Worm (Caenorhabditis elegans) whole organism, late embryonic: Measurements from ENCODE around the gene ncx-2.

Experiments
- ceh-2 ChIP-seq: sonication (generic microtip); optimal IDR thresholded peaks from 2 replicates; lab custom pipeline; 2016; ENCODE audit warnings: missing genotype, missing genetic modification characterization, missing compliant biosample characterization
- ceh-31 ChIP-seq: sonication (generic microtip); optimal IDR thresholded peaks from 2 replicates; lab custom pipeline; 2016; ENCODE audit warnings: missing genetic modification characterization, missing compliant biosample characterization
- ceh-34 ChIP-seq: sonication (generic microtip); optimal IDR thresholded peaks from 2 replicates; lab custom pipeline; 2016; ENCODE audit warnings: mild to moderate bottlenecking, missing genetic modification characterization, missing compliant biosample characterization
- che-1 ChIP-seq: sonication (generic microtip); optimal IDR thresholded peaks from 2 replicates; lab custom pipeline; 2016; ENCODE audit warnings: mild to moderate bottlenecking, missing genetic modification characterization, missing compliant biosample characterization
- dmd-4 ChIP-seq: sonication (generic microtip); optimal IDR thresholded peaks from 2 replicates; lab custom pipeline; 2016; ENCODE audit warnings: borderline replicate concordance, missing genetic modification characterization, missing compliant biosample characterization
- elt-2 ChIP-seq: sonication (generic microtip); optimal IDR thresholded peaks from 2 replicates; lab custom pipeline; 2016; ENCODE audit warnings: missing genetic modification reagents, missing genetic modification characterization, missing compliant biosample characterization
- ets-4 ChIP-seq: sonication (generic microtip); optimal IDR thresholded peaks from 2 replicates; lab custom pipeline; 2016; ENCODE audit warnings: missing genetic modification characterization, missing compliant biosample characterization
- lim-6 ChIP-seq: sonication (generic microtip); optimal IDR thresholded peaks from 2 replicates; lab custom pipeline; 2016; ENCODE audit warnings: missing genetic modification characterization, missing compliant biosample characterization
- madf-2 ChIP-seq: sonication (generic microtip); optimal IDR thresholded peaks from 2 replicates; lab custom pipeline; 2017; ENCODE audit warnings: missing genetic modification characterization, missing compliant biosample characterization
- sox-2 ChIP-seq: fragments of 200-800 bp; sonication (Bioruptor generic); IDR thresholded peaks from 2 replicates; pipeline ENCODE4 v1.3.6; 2022; ENCODE audit warnings: missing genetic modification reagents, missing genetic modification characterization, missing compliant biosample characterization
- sox-4 ChIP-seq: sonication (generic microtip); optimal IDR thresholded peaks from 2 replicates; lab custom pipeline; 2017; ENCODE audit warnings: mild to moderate bottlenecking, missing genetic modification characterization, inconsistent platforms, missing compliant biosample characterization
- tbx-2 ChIP-seq: sonication (generic microtip); optimal IDR thresholded peaks from 2 replicates; lab custom pipeline; 2016; ENCODE audit warnings: missing genetic modification characterization, missing compliant biosample characterization
- unc-55 ChIP-seq: sonication (generic microtip); optimal IDR thresholded peaks from 2 replicates; lab custom pipeline; 2017; ENCODE audit warnings: missing biosample characterization, missing genetic modification reagents, missing genetic modification characterization

- no peak for TF ChIP-seq che-1 (tag; lab: Kevin White, UChicago)
- TF ChIP-seq elt-2 (tag; lab: Kevin White, UChicago) = no peak
- TF ChIP-seq ceh-34 (tag; lab: Kevin White, UChicago) = no peak
- no peak for TF ChIP-seq tbx-2
- TF ChIP-seq dmd-4 (tag; lab: Kevin White, UChicago) = no peak
- TF ChIP-seq sox-2 (GFP tag; lab: Robert Waterston, UW) = no peak
- TF ChIP-seq unc-55 = no peak
- no peak for TF ChIP-seq ceh-2 (tag; lab: Kevin White, UChicago)
- no peak for TF ChIP-seq sox-4 (tag; lab: Kevin White, UChicago)
- TF ChIP-seq ets-4 (tag; lab: Kevin White, UChicago) = no peak
- no peak for TF ChIP-seq lim-6 (tag; lab: Kevin White, UChicago)
- no peak for TF ChIP-seq ceh-31
- no peak for TF ChIP-seq madf-2 (tag; lab: Kevin White, UChicago)
These were observed 48.0 kb downstream of the ncx-2 start, which contains the start of gene srd-9 for ce11 chrV:5351483-5351882.
